Worm (Caenorhabditis elegans) whole organism, L2 larva: Measurements from ENCODE around the gene hint-3.

ENCODE experiments used
- C34F6.9 ChIP-seq: fragments of 150-350 bp; optimal IDR thresholded peaks from 2 replicates; lab custom pipeline; 2014; ENCODE audit warnings: missing biosample characterization, missing genetic modification characterization
- F13H6.1 ChIP-seq: sonication (generic microtip); optimal IDR thresholded peaks from 2 replicates; lab custom pipeline; 2016; ENCODE audit warnings: missing genetic modification characterization, missing compliant biosample characterization
- R02D3.7 ChIP-seq: fragments of 150-350 bp; optimal IDR thresholded peaks from 2 replicates; lab custom pipeline; 2014; ENCODE audit warnings: missing biosample characterization, missing genetic modification characterization
- Y55F3AM.14 ChIP-seq: fragments of 200-800 bp; sonication (Bioruptor generic); optimal IDR thresholded peaks from 2 replicates; lab custom pipeline; 2018; ENCODE audit warnings: mild to moderate bottlenecking, missing genetic modification characterization, missing compliant biosample characterization
- ZK546.5 ChIP-seq: sonication (generic microtip); optimal IDR thresholded peaks from 2 replicates; lab custom pipeline; 2017; ENCODE audit warnings: missing biosample characterization, missing genetic modification characterization
- alr-1 ChIP-seq: fragments of 150-350 bp; optimal IDR thresholded peaks from 2 replicates; lab custom pipeline; 2014; ENCODE audit warnings: missing biosample characterization, missing genetic modification characterization
- aly-2 ChIP-seq: fragments of 150-350 bp; optimal IDR thresholded peaks from 2 replicates; lab custom pipeline; 2014; ENCODE audit warnings: missing biosample characterization, missing genetic modification characterization
- ama-1 ChIP-seq: fragments of 150-350 bp; optimal IDR thresholded peaks from 2 replicates; lab custom pipeline; 2018; ENCODE audit warnings: inconsistent platforms
- blmp-1 ChIP-seq: sonication (generic microtip); optimal IDR thresholded peaks from 2 replicates; lab custom pipeline; 2017; ENCODE audit warnings: missing genetic modification characterization, mild to moderate bottlenecking, missing compliant biosample characterization, antibody characterized with exemption, moderate library complexity; ENCODE audit not compliant: insufficient read depth
- ceh-16 ChIP-seq: fragments of 150-350 bp; optimal IDR thresholded peaks from 2 replicates; lab custom pipeline; 2014; ENCODE audit warnings: missing biosample characterization, missing genetic modification characterization
- ceh-82 ChIP-seq: fragments of 150-350 bp; optimal IDR thresholded peaks from 2 replicates; lab custom pipeline; 2014; ENCODE audit warnings: missing biosample characterization, missing genetic modification characterization
- crh-2 ChIP-seq: sonication (generic microtip); optimal IDR thresholded peaks from 2 replicates; lab custom pipeline; 2017; ENCODE audit warnings: missing biosample characterization, missing genetic modification characterization
- dmd-4 ChIP-seq: sonication (generic microtip); optimal IDR thresholded peaks from 2 replicates; lab custom pipeline; 2017; ENCODE audit warnings: missing biosample characterization, missing genetic modification characterization
- egl-27 ChIP-seq: sonication (generic microtip); optimal IDR thresholded peaks from 3 replicates; lab custom pipeline; 2017; ENCODE audit warnings: missing biosample characterization, missing genetic modification reagents, missing genetic modification characterization
- elt-1 ChIP-seq: fragments of 150-350 bp; optimal IDR thresholded peaks from 2 replicates; lab custom pipeline; 2014; ENCODE audit warnings: missing biosample characterization, missing genetic modification characterization
- elt-3 ChIP-seq: sonication (generic microtip); optimal IDR thresholded peaks from 2 replicates; lab custom pipeline; 2017; ENCODE audit warnings: missing biosample characterization, missing genetic modification characterization
- fos-1 ChIP-seq: fragments of 150-350 bp; optimal IDR thresholded peaks from 2 replicates; lab custom pipeline; 2014; ENCODE audit warnings: missing biosample characterization, missing genetic modification characterization
- gmeb-1 ChIP-seq: fragments of 150-350 bp; optimal IDR thresholded peaks from 2 replicates; lab custom pipeline; 2014; ENCODE audit warnings: missing biosample characterization, missing genetic modification characterization
- lin-11 ChIP-seq: fragments of 150-350 bp; sonication (generic microtip); optimal IDR thresholded peaks from 2 replicates; lab custom pipeline; 2014; ENCODE audit warnings: missing biosample characterization, missing genetic modification characterization, inconsistent platforms, mixed read lengths
- lin-13 ChIP-seq: fragments of 150-350 bp; optimal IDR thresholded peaks from 2 replicates; lab custom pipeline; 2014; ENCODE audit warnings: missing biosample characterization, missing genetic modification reagents, missing genetic modification characterization
- lin-39 ChIP-seq: fragments of 150-350 bp; optimal IDR thresholded peaks from 2 replicates; lab custom pipeline; 2014; ENCODE audit warnings: missing biosample characterization, missing genetic modification reagents, missing genetic modification characterization
- lsy-2 ChIP-seq, 2 experiments: fragments of 150-350 bp in 1 of 2; sonication (generic microtip) in 1 of 2; optimal IDR thresholded peaks; 2 replicates each; lab custom pipeline; 2014 to 2017; ENCODE audit warnings: missing biosample characterization in 2 of 2, missing genetic modification characterization in 2 of 2
- mab-5 ChIP-seq: fragments of 150-350 bp; optimal IDR thresholded peaks from 2 replicates; lab custom pipeline; 2014; ENCODE audit warnings: missing biosample characterization, missing genetic modification characterization
- mbf-1 ChIP-seq: sonication (generic microtip); optimal IDR thresholded peaks from 2 replicates; lab custom pipeline; 2017; ENCODE audit warnings: missing biosample characterization, missing genetic modification characterization
- mdl-1 ChIP-seq, 2 experiments: fragments of 150-350 bp in 1 of 2; sonication (generic microtip) in 1 of 2; optimal IDR thresholded peaks; 2 replicates each; lab custom pipeline; 2017; ENCODE audit warnings: missing biosample characterization in 2 of 2, missing genetic modification characterization in 2 of 2
- nhr-10 ChIP-seq: sonication (generic microtip); optimal IDR thresholded peaks from 2 replicates; lab custom pipeline; 2017; ENCODE audit warnings: missing biosample characterization, missing genetic modification characterization
- nhr-12 ChIP-seq: fragments of 150-350 bp; optimal IDR thresholded peaks from 2 replicates; lab custom pipeline; 2014; ENCODE audit warnings: missing biosample characterization, missing genetic modification characterization
- nhr-129 ChIP-seq: fragments of 150-350 bp; optimal IDR thresholded peaks from 2 replicates; lab custom pipeline; 2014; ENCODE audit warnings: missing biosample characterization, missing genetic modification characterization
- nhr-21 ChIP-seq: fragments of 150-350 bp; optimal IDR thresholded peaks from 2 replicates; lab custom pipeline; 2014; ENCODE audit warnings: missing biosample characterization, missing genetic modification characterization
- nhr-237 ChIP-seq: fragments of 150-350 bp; optimal IDR thresholded peaks from 2 replicates; lab custom pipeline; 2014; ENCODE audit warnings: missing biosample characterization, missing genetic modification characterization
- nhr-25 ChIP-seq: fragments of 150-350 bp; sonication (generic microtip); optimal IDR thresholded peaks from 3 replicates; lab custom pipeline; 2014; ENCODE audit warnings: missing biosample characterization, missing genetic modification characterization
- nhr-6 ChIP-seq: fragments of 150-350 bp; optimal IDR thresholded peaks from 2 replicates; lab custom pipeline; 2014; ENCODE audit warnings: missing biosample characterization, missing genetic modification characterization
- nhr-77 ChIP-seq: fragments of 150-350 bp; optimal IDR thresholded peaks from 2 replicates; lab custom pipeline; 2014; ENCODE audit warnings: missing biosample characterization, missing genetic modification characterization
- peb-1 ChIP-seq: fragments of 150-350 bp; optimal IDR thresholded peaks from 2 replicates; lab custom pipeline; 2014; ENCODE audit warnings: missing biosample characterization, missing genetic modification characterization
- sem-4 ChIP-seq: fragments of 150-350 bp; optimal IDR thresholded peaks from 2 replicates; lab custom pipeline; 2014; ENCODE audit warnings: missing biosample characterization, missing genetic modification reagents, missing genetic modification characterization
- skn-1 ChIP-seq: sonication (generic microtip); optimal IDR thresholded peaks from 2 replicates; lab custom pipeline; 2017; ENCODE audit warnings: missing biosample characterization, missing genetic modification characterization
- sma-3 ChIP-seq: sonication (generic microtip); optimal IDR thresholded peaks from 2 replicates; lab custom pipeline; 2016; ENCODE audit warnings: missing genetic modification reagents, missing genetic modification characterization, missing compliant biosample characterization
- sma-9 ChIP-seq, 2 experiments: fragments of 150-350 bp in 1 of 2; sonication (generic microtip) in 1 of 2; optimal IDR thresholded peaks; 2 replicates each; lab custom pipeline; 2014 to 2016; ENCODE audit warnings: missing genetic modification characterization in 2 of 2, mild to moderate bottlenecking in 1 of 2, missing biosample characterization in 1 of 2, missing compliant biosample characterization in 1 of 2, missing genetic modification reagents in 1 of 2, moderate library complexity in 1 of 2
- snpc-4 ChIP-seq: fragments of 150-350 bp; optimal IDR thresholded peaks from 2 replicates; lab custom pipeline; 2014; ENCODE audit warnings: missing biosample characterization, missing genetic modification characterization
- unc-39 ChIP-seq: fragments of 150-350 bp; optimal IDR thresholded peaks from 2 replicates; lab custom pipeline; 2014; ENCODE audit warnings: missing biosample characterization, missing genetic modification characterization
- unc-55 ChIP-seq: fragments of 150-350 bp; sonication (generic microtip); optimal IDR thresholded peaks from 3 replicates; lab custom pipeline; 2014; ENCODE audit warnings: missing biosample characterization, missing genetic modification reagents, missing genetic modification characterization
- unc-62 ChIP-seq: fragments of 150-350 bp; optimal IDR thresholded peaks from 2 replicates; lab custom pipeline; 2014; ENCODE audit warnings: missing biosample characterization, missing genetic modification reagents, missing genetic modification characterization
- zag-1 ChIP-seq: fragments of 150-350 bp; optimal IDR thresholded peaks from 2 replicates; lab custom pipeline; 2014; ENCODE audit warnings: missing biosample characterization, missing genetic modification characterization
- ztf-1 ChIP-seq: fragments of 200-800 bp; sonication (Bioruptor generic); conservative IDR thresholded peaks from 2 replicates; pipeline ENCODE4 v1.3.6; 2022; ENCODE audit warnings: missing genetic modification characterization, missing compliant biosample characterization
- ztf-4 ChIP-seq: fragments of 150-350 bp; optimal IDR thresholded peaks from 2 replicates; lab custom pipeline; 2014; ENCODE audit warnings: missing biosample characterization, missing genetic modification characterization

Gene hint-3

ce11 chrV:7721945-7722344, 38.3 kb upstream of the hint-3 start, which contains the start of gene ZK105.14:
TSS of gene ZK105.14 (minus strand) at chrV:7722045.
- no peak for TF ChIP-seq R02D3.7 (tag; lab: Kevin White, UChicago)
- no peak for TF ChIP-seq lin-39
- TF ChIP-seq mab-5 (tag; lab: Kevin White, UChicago), result no peak
- no peak for TF ChIP-seq nhr-25
- no peak for TF ChIP-seq fos-1 (tag; lab: Kevin White, UChicago)
- TF ChIP-seq nhr-129 (tag; lab: Kevin White, UChicago), result no peak
- TF ChIP-seq mdl-1 (tag; optimal IDR thresholded peaks at IDR 0.05; lab: Kevin White, UChicago), result no peak
- TF ChIP-seq nhr-77, result no peak
- no peak for TF ChIP-seq nhr-6
- TF ChIP-seq blmp-1 (tag; lab: Kevin White, UChicago), result no peak
- TF ChIP-seq ZK546.5 (tag; lab: Kevin White, UChicago), result no peak

ce11 chrV:7723967-7724544, 36.2 kb upstream of the hint-3 start, which contains the start of the genes ZK105.6 and ZK105.8:
TSS of gene ZK105.6 (minus strand) at chrV:7724067.
TSS of gene ZK105.8 (plus strand) at chrV:7724494.
- TF ChIP-seq mbf-1 (tag; lab: Kevin White, UChicago) (no peak), lsy-2 (tag; optimal IDR thresholded peaks at IDR 0.05; lab: Kevin White, UChicago) (no peak), elt-3 (tag; lab: Kevin White, UChicago) (no peak), ztf-1 (GFP tag; lab: Robert Waterston, UW) (no peak), nhr-10 (tag; lab: Kevin White, UChicago) (no peak), lin-13 (GFP tag; lab: Kevin White, UChicago) (no peak), nhr-21 (no peak), sem-4 (tag; lab: Kevin White, UChicago) (no peak), ceh-82 (tag; lab: Kevin White, UChicago) (no peak), egl-27 (no peak), alr-1 (tag; lab: Kevin White, UChicago) (no peak), ceh-16 (tag; lab: Kevin White, UChicago) (no peak), skn-1 (tag; lab: Kevin White, UChicago) (no peak)

- TF ChIP-seq unc-55 (peak; percentile 71), nhr-237 (no peak), nhr-21 (no peak), lin-39 (no peak)
These were observed 34.1 kb upstream of the hint-3 start for ce11 chrV:7726202-7726601.

ce11 chrV:7726927-7727326, 33.3 kb upstream of the hint-3 start:
- TF ChIP-seq R02D3.7 (tag; lab: Kevin White, UChicago) (no peak), ceh-82 (tag; lab: Kevin White, UChicago) (no peak), C34F6.9 (tag; lab: Kevin White, UChicago) (peak; percentile 28), unc-39 (tag; lab: Kevin White, UChicago) (no peak), unc-62 (no peak), snpc-4 (tag; lab: Kevin White, UChicago) (no peak), dmd-4 (tag; lab: Kevin White, UChicago) (no peak), nhr-6 (no peak), nhr-129 (tag; lab: Kevin White, UChicago) (no peak), elt-1 (no peak), lin-39 (no peak), sma-3 (no peak), ceh-16 (tag; lab: Kevin White, UChicago) (no peak), sem-4 (tag; lab: Kevin White, UChicago) (no peak), ztf-1 (GFP tag; lab: Robert Waterston, UW) (no peak), egl-27 (no peak), F13H6.1 (tag; lab: Kevin White, UChicago) (peak; percentile 27), nhr-21 (no peak), gmeb-1 (no peak), ama-1 (lab: Kevin White, UChicago) (no peak), sma-9 (GFP tag; optimal IDR thresholded peaks at IDR 0.05; lab: Kevin White, UChicago) (peak; percentile 52), sma-9 (tag; optimal IDR thresholded peaks at IDR 0.05; lab: Kevin White, UChicago) (no peak), aly-2 (tag; lab: Kevin White, UChicago) (no peak), elt-3 (tag; lab: Kevin White, UChicago) (no peak), lin-11 (tag; lab: Kevin White, UChicago) (no peak), nhr-12 (tag; lab: Kevin White, UChicago) (no peak), Y55F3AM.14 (GFP tag; lab: Kevin White, UChicago) (no peak), lsy-2 (tag; optimal IDR thresholded peaks at IDR 0.05; lab: Kevin White, UChicago) (peak in 1 of 2 experiments; percentile 22), nhr-25 (no peak), ZK546.5 (tag; lab: Kevin White, UChicago) (no peak), lin-13 (GFP tag; lab: Kevin White, UChicago) (no peak), peb-1 (tag; lab: Kevin White, UChicago) (no peak), nhr-77 (no peak), mdl-1 (tag; optimal IDR thresholded peaks at IDR 0.05; lab: Kevin White, UChicago) (no peak), unc-55 (peak; percentile 34), zag-1 (tag; lab: Kevin White, UChicago) (no peak), crh-2 (peak; percentile 33), skn-1 (tag; lab: Kevin White, UChicago) (no peak), ztf-4 (tag; lab: Kevin White, UChicago) (no peak), mab-5 (tag; lab: Kevin White, UChicago) (no peak)
